Fruit fly (Drosophila melanogaster): ENCODE results near the gene CG43348.

CG43348 gene

dm6 chr2L:1202445-1202844 lies 3.2 kb downstream of the CG43348 start:
- peak; percentile 15 for TF ChIP-seq Med (GFP tag)
- no peak for TF ChIP-seq cato (GFP tag; optimal IDR thresholded peaks at IDR 0.05; ENCODE audit: borderline replicate concordance)
- peak; percentile 8; the same call in 1 of the 2 replicates for TF ChIP-seq CG9932 (GFP tag; IDR thresholded peaks at IDR 0.05)
- no peak for TF ChIP-seq Optix (GFP tag; IDR thresholded peaks at IDR 0.05)
- 0 out of 3 replicates have a peak, but pooled peaks have one; percentile 11 for TF ChIP-seq row (GFP tag; IDR thresholded peaks at IDR 0.05)
- TF ChIP-seq Poxn (GFP tag; IDR thresholded peaks at IDR 0.05) = 0 out of 2 replicates have a peak, but pooled peaks have one; percentile 14
- TF ChIP-seq E2f1 (GFP tag; IDR thresholded peaks at IDR 0.05) = no peak
- TF ChIP-seq Bteb2 (GFP tag; optimal IDR thresholded peaks at IDR 0.05) = no peak
- no peak for TF ChIP-seq ara (GFP tag; IDR thresholded peaks at IDR 0.05)
- TF ChIP-seq Ets65A (GFP tag) = peak; percentile 51
- TF ChIP-seq Jarid2 (GFP tag; optimal IDR thresholded peaks at IDR 0.05) = no peak
- peak; percentile 52 for TF ChIP-seq CG11696 (GFP tag; IDR thresholded peaks at IDR 0.05)
- TF ChIP-seq lmd (GFP tag; IDR thresholded peaks at IDR 0.05) = no peak
- no peak for TF ChIP-seq dan (GFP tag; IDR thresholded peaks at IDR 0.05)

- TF ChIP-seq Neu2 (GFP tag; optimal IDR thresholded peaks at IDR 0.05; ENCODE audit: borderline replicate concordance) (no peak), row (GFP tag; IDR thresholded peaks at IDR 0.05) (0 out of 3 replicates have a peak, but pooled peaks have one; percentile 8)
Measured at dm6 chr2L:1203915-1204314, 4.7 kb downstream of the CG43348 start, which contains the start of gene CG14342. Gene CG14342 (plus strand): TSS chr2L:1204215.

dm6 chr2L:1207432-1207831 lies 8.2 kb downstream of the CG43348 start:
- TF ChIP-seq h (optimal IDR thresholded peaks at IDR 0.05) (no peak), chn (GFP tag; optimal IDR thresholded peaks at IDR 0.05) (peak; percentile 15), Lhr (GFP tag; optimal IDR thresholded peaks at IDR 0.05) (no peak), CG4854 (GFP tag; optimal IDR thresholded peaks at IDR 0.05) (no peak), Sox102F (GFP tag; optimal IDR thresholded peaks at IDR 0.05) (peak; percentile 66), Ravus (GFP tag; IDR thresholded peaks at IDR 0.05) (no peak; the same call in 1 of the 2 replicates), Mad (GFP tag; optimal IDR thresholded peaks at IDR 0.05) (no peak), pzg (GFP tag; optimal IDR thresholded peaks at IDR 0.05) (no peak), p53 (GFP tag; optimal IDR thresholded peaks at IDR 0.05) (no peak), tll (GFP tag; optimal IDR thresholded peaks at IDR 0.05) (no peak), Dbx (GFP tag; IDR thresholded peaks at IDR 0.05) (peak; percentile 71), psq (GFP tag; optimal IDR thresholded peaks at IDR 0.05) (no peak), BEAF-32 (GFP tag; optimal IDR thresholded peaks at IDR 0.05) (no peak), twi (tag; optimal IDR thresholded peaks at IDR 0.05) (no peak), Xrp1 (GFP tag; IDR thresholded peaks at IDR 0.05) (peak; percentile 69), Atf3 (GFP tag; optimal IDR thresholded peaks at IDR 0.05) (no peak), Doc2 (GFP tag; IDR thresholded peaks at IDR 0.05) (peak; percentile 23; the same call in 1 of the 2 replicates), slbo (GFP tag; IDR thresholded peaks at IDR 0.05) (peak; percentile 85), sd (tag; optimal IDR thresholded peaks at IDR 0.05) (no peak), CG17568 (GFP tag; optimal IDR thresholded peaks at IDR 0.05) (no peak), org-1 (GFP tag; optimal IDR thresholded peaks at IDR 0.05) (peak; percentile 54), CG11456 (GFP tag; IDR thresholded peaks at IDR 0.05) (peak; percentile 63; the same call in 2 of the 3 replicates), CG12104 (GFP tag; optimal IDR thresholded peaks at IDR 0.05) (no peak), gro (GFP tag; optimal IDR thresholded peaks at IDR 0.05) (no peak), Lpt (GFP tag; optimal IDR thresholded peaks at IDR 0.05) (no peak), CG10462 (GFP tag; optimal IDR thresholded peaks at IDR 0.05) (no peak), CG9932 (GFP tag; IDR thresholded peaks at IDR 0.05) (peak; percentile 72), grau (tag; optimal IDR thresholded peaks at IDR 0.05) (peak; percentile 49), fd96Cb (tag; optimal IDR thresholded peaks at IDR 0.05) (peak; percentile 3), Bdp1 (GFP tag; optimal IDR thresholded peaks at IDR 0.05) (no peak), CG9727 (GFP tag; optimal IDR thresholded peaks at IDR 0.05) (no peak), unpg (GFP tag; optimal IDR thresholded peaks at IDR 0.05) (peak; percentile 26), CG3847 (GFP tag; IDR thresholded peaks at IDR 0.05) (peak; percentile 57; the same call in 1 of the 2 replicates), Optix (GFP tag; IDR thresholded peaks at IDR 0.05) (peak; percentile 54; the same call in 1 of the 3 replicates), Gug (GFP tag; IDR thresholded peaks at IDR 0.05) (peak; percentile 56; the same call in 3 of the 4 replicates), mirr (GFP tag; optimal IDR thresholded peaks at IDR 0.05) (no peak)

Measured in whole organism, embryonic.